Worm (Caenorhabditis elegans): ENCODE measurements around the gene R155.3.

Gene R155.3

ce11 chrIII:1955520-1956095 lies 20.9 kb downstream of the R155.3 start:
- TF ChIP-seq R02D3.7 (tag; optimal IDR thresholded peaks at IDR 0.05) (no peak), mbf-1 (tag; optimal IDR thresholded peaks at IDR 0.05) (no peak), peb-1 (tag; optimal IDR thresholded peaks at IDR 0.05) (no peak), elt-3 (tag; optimal IDR thresholded peaks at IDR 0.05) (no peak), F13H6.1 (tag; optimal IDR thresholded peaks at IDR 0.05) (no peak), ZK546.5 (tag; optimal IDR thresholded peaks at IDR 0.05) (no peak), dmd-4 (tag; optimal IDR thresholded peaks at IDR 0.05) (no peak), nhr-237 (tag; optimal IDR thresholded peaks at IDR 0.05) (no peak), sma-9 (GFP tag; optimal IDR thresholded peaks at IDR 0.05) (no peak), sma-9 (tag; optimal IDR thresholded peaks at IDR 0.05) (no peak), lsy-2 (tag; optimal IDR thresholded peaks at IDR 0.05) (no peak)

DNA sequence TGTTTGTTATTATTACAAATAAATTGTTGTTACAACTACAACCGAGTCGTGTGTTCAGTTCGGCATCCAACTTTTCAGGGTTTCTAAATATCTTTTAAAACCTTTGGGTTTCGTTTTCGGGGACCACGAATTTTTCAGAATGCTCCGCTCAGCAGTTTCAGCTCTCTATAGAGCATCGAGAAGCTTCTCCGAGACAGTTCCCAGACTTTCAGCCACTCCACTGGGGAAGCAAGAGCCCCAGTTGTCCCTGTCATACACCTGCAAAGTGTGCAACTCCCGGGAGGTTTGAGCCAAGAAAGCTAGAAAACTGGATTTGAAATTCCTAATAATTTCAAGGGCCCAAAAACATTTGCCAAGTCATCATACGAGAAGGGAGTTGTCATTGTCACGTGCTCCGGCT lies 25.2 kb downstream of the R155.3 start, which contains the start of gene F53A3.7:
F53A3.7 (plus strand) TSS at position 139 of the 400 bp plus-strand sequence.
- no peak for TF ChIP-seq dmd-4 (tag; optimal IDR thresholded peaks at IDR 0.05)
- TF ChIP-seq ceh-16 (tag; optimal IDR thresholded peaks at IDR 0.05): no peak
- TF ChIP-seq sma-3 (GFP tag; optimal IDR thresholded peaks at IDR 0.05): no peak
- TF ChIP-seq zag-1 (tag; optimal IDR thresholded peaks at IDR 0.05): no peak
- no peak for TF ChIP-seq Y55F3AM.14 (GFP tag; optimal IDR thresholded peaks at IDR 0.05)
- no peak for TF ChIP-seq ceh-82 (tag; optimal IDR thresholded peaks at IDR 0.05)
- no peak for TF ChIP-seq nhr-11 (tag; optimal IDR thresholded peaks at IDR 0.05)
- TF ChIP-seq sem-4 (tag; optimal IDR thresholded peaks at IDR 0.05): peak; percentile 13
- TF ChIP-seq sma-9 (GFP tag; optimal IDR thresholded peaks at IDR 0.05): no peak
- TF ChIP-seq sma-9 (tag; optimal IDR thresholded peaks at IDR 0.05): no peak
- no peak for TF ChIP-seq ztf-11 (tag; optimal IDR thresholded peaks at IDR 0.05)
- peak; percentile 23 to 31 for TF ChIP-seq lsy-2 (tag; optimal IDR thresholded peaks at IDR 0.05)
- no peak for TF ChIP-seq egl-27 (tag; optimal IDR thresholded peaks at IDR 0.05)
- no peak for TF ChIP-seq nhr-25 (tag; optimal IDR thresholded peaks at IDR 0.05)
- no peak for TF ChIP-seq lin-11 (tag; optimal IDR thresholded peaks at IDR 0.05)
- peak; percentile 15 for TF ChIP-seq ama-1 (optimal IDR thresholded peaks at IDR 0.05)
- no peak for TF ChIP-seq nhr-10 (tag; optimal IDR thresholded peaks at IDR 0.05)
- no peak for TF ChIP-seq nhr-6 (tag; optimal IDR thresholded peaks at IDR 0.05)
- TF ChIP-seq elt-1 (tag; optimal IDR thresholded peaks at IDR 0.05): no peak
- no peak for TF ChIP-seq unc-62 (GFP tag; optimal IDR thresholded peaks at IDR 0.05)
- TF ChIP-seq blmp-1 (tag; optimal IDR thresholded peaks at IDR 0.05; ENCODE audit: insufficient read depth): no peak
- no peak for TF ChIP-seq nhr-237 (tag; optimal IDR thresholded peaks at IDR 0.05)

DNA sequence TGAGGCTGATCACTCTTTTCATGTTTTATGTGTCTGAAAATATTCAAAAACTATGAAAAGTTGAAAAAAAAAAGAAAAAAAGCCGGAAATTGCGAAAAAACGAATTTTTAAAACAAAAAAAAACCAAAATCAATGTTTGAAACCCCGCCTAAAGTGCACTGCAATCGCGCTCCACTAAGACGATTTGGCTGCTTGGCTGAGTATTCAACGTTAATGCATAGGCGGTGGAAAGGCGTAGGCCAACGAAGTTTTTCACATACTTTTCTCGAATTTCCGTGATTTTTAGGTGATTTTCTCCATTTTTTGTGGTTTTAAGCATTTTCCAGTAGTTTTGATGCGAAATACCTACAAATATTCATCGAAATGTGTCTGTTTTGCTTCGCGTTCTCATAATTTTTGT lies 26.3 kb downstream of the R155.3 start, which contains the start of the genes polh-1 and rps-22:
polh-1 (minus strand) TSS at position 34 of the 400 bp plus-strand sequence.
rps-22 (plus strand) TSS at position 300 of the 400 bp plus-strand sequence.
- TF ChIP-seq ztf-4 (tag; optimal IDR thresholded peaks at IDR 0.05) (peak; percentile 50), nhr-21 (tag; optimal IDR thresholded peaks at IDR 0.05) (peak; percentile 86), fos-1 (tag; optimal IDR thresholded peaks at IDR 0.05) (peak; percentile 76), C34F6.9 (tag; optimal IDR thresholded peaks at IDR 0.05) (peak; percentile 95), aly-2 (tag; optimal IDR thresholded peaks at IDR 0.05) (no peak), ztf-11 (tag; optimal IDR thresholded peaks at IDR 0.05) (no peak), lin-13 (GFP tag; optimal IDR thresholded peaks at IDR 0.05) (peak; percentile 97), zag-1 (tag; optimal IDR thresholded peaks at IDR 0.05) (peak; percentile 77), lsy-2 (tag; optimal IDR thresholded peaks at IDR 0.05) (peak; percentile 77 to 95), elt-3 (tag; optimal IDR thresholded peaks at IDR 0.05) (no peak), nhr-77 (tag; optimal IDR thresholded peaks at IDR 0.05) (no peak), gmeb-1 (tag; optimal IDR thresholded peaks at IDR 0.05) (peak; percentile 98), R02D3.7 (tag; optimal IDR thresholded peaks at IDR 0.05) (no peak), dmd-4 (tag; optimal IDR thresholded peaks at IDR 0.05) (no peak), F13H6.1 (tag; optimal IDR thresholded peaks at IDR 0.05) (peak; percentile 81), unc-55 (GFP tag; optimal IDR thresholded peaks at IDR 0.05) (peak; percentile 98), mbf-1 (tag; optimal IDR thresholded peaks at IDR 0.05) (no peak), nhr-10 (tag; optimal IDR thresholded peaks at IDR 0.05) (no peak), lin-11 (tag; optimal IDR thresholded peaks at IDR 0.05) (peak; percentile 88), ZK546.5 (tag; optimal IDR thresholded peaks at IDR 0.05) (peak; percentile 57), nhr-12 (tag; optimal IDR thresholded peaks at IDR 0.05) (no peak), nhr-23 (tag; optimal IDR thresholded peaks at IDR 0.05) (no peak), unc-39 (tag; optimal IDR thresholded peaks at IDR 0.05) (no peak), nhr-129 (tag; optimal IDR thresholded peaks at IDR 0.05) (peak; percentile 97), nhr-25 (tag; optimal IDR thresholded peaks at IDR 0.05) (peak; percentile 90), mdl-1 (tag; optimal IDR thresholded peaks at IDR 0.05) (no peak), sma-3 (GFP tag; optimal IDR thresholded peaks at IDR 0.05) (peak; percentile 85), egl-27 (tag; optimal IDR thresholded peaks at IDR 0.05) (peak; percentile 11), snpc-4 (tag; optimal IDR thresholded peaks at IDR 0.05) (peak; percentile 73), ceh-82 (tag; optimal IDR thresholded peaks at IDR 0.05) (peak; percentile 70), unc-62 (GFP tag; optimal IDR thresholded peaks at IDR 0.05) (no peak), nhr-237 (tag; optimal IDR thresholded peaks at IDR 0.05) (peak; percentile 42), alr-1 (tag; optimal IDR thresholded peaks at IDR 0.05) (no peak), ztf-1 (GFP tag; conservative IDR thresholded peaks at IDR 0.05) (no peak), nhr-6 (tag; optimal IDR thresholded peaks at IDR 0.05) (peak; percentile 80), ceh-16 (tag; optimal IDR thresholded peaks at IDR 0.05) (peak; percentile 44), ama-1 (optimal IDR thresholded peaks at IDR 0.05) (peak; percentile 72), peb-1 (tag; optimal IDR thresholded peaks at IDR 0.05) (no peak), nhr-11 (tag; optimal IDR thresholded peaks at IDR 0.05) (no peak), sma-9 (GFP tag; optimal IDR thresholded peaks at IDR 0.05) (peak; percentile 92), sma-9 (tag; optimal IDR thresholded peaks at IDR 0.05) (no peak), elt-1 (tag; optimal IDR thresholded peaks at IDR 0.05) (no peak), Y55F3AM.14 (GFP tag; optimal IDR thresholded peaks at IDR 0.05) (no peak)

Data from whole organism, L2 larva.